Fruit fly (Drosophila melanogaster) whole organism: ENCODE measurements around the gene Tlk.

ENCODE experiments used
- EcR ChIP-seq, 2 experiments: fragments of >200 bp; optimal IDR thresholded peaks; 2 replicates each; lab custom pipeline; 2017; ENCODE audit warnings: missing biosample characterization in 2 of 2, missing genetic modification characterization in 2 of 2, missing genetic modification reagents in 2 of 2
- usp ChIP-seq: fragments of >200 bp; optimal IDR thresholded peaks from 2 replicates; lab custom pipeline; 2017; ENCODE audit warnings: missing biosample characterization, missing genetic modification characterization, mixed read lengths

dm6 chrX:3772811-3773740 is 53.3 kb downstream of the Tlk start:
- TF ChIP-seq usp (GFP tag; lab: Kevin White, UChicago) (no peak), EcR (GFP tag; optimal IDR thresholded peaks at IDR 0.05; lab: Kevin White, UChicago) (no peak)
